Fruit fly (Drosophila melanogaster) whole organism, embryonic: ENCODE data around the gene CG44476.
A peak's percentile ranks its signal among the peaks of the same experiment; 100 is the strongest.

Experiments
- Atf-2 ChIP-seq: fragments of 200-800 bp; sonication (Bioruptor generic); optimal IDR thresholded peaks from 2 replicates; lab custom pipeline; 2016; ENCODE audit warnings: missing biosample characterization, missing genetic modification characterization
- CG10543 ChIP-seq: fragments of 200-800 bp; sonication (Bioruptor generic); optimal IDR thresholded peaks from 3 replicates; lab custom pipeline; 2017; ENCODE audit warnings: missing biosample characterization, mild to moderate bottlenecking, missing genetic modification characterization, moderate library complexity
- CG11085 ChIP-seq: fragments of 200-800 bp; sonication (Bioruptor generic); IDR thresholded peaks from 2 replicates; pipeline ENCODE4 v1.3.6; 2022; ENCODE audit warnings: missing biosample characterization, missing genetic modification characterization
- CG12769 ChIP-seq: fragments of 200-800 bp; sonication (Bioruptor generic); optimal IDR thresholded peaks from 2 replicates; lab custom pipeline; 2019; ENCODE audit warnings: missing biosample characterization, mild to moderate bottlenecking, missing genetic modification characterization, moderate library complexity
- CG14441 ChIP-seq: fragments of 200-800 bp; sonication (Bioruptor generic); IDR thresholded peaks from 2 replicates; pipeline ENCODE4 v1.3.6; 2022; ENCODE audit warnings: missing biosample characterization, missing genetic modification characterization
- CG14667 ChIP-seq: fragments of 200-800 bp; sonication (Bioruptor generic); IDR thresholded peaks from 2 replicates; pipeline ENCODE4 v1.3.6; 2022; ENCODE audit warnings: missing biosample characterization, missing genetic modification characterization
- CG17912 ChIP-seq: fragments of 200-800 bp; sonication (Bioruptor generic); optimal IDR thresholded peaks from 2 replicates; lab custom pipeline; 2018; ENCODE audit warnings: missing biosample characterization, mild to moderate bottlenecking, missing genetic modification characterization
- CG2199 ChIP-seq: fragments of 200-800 bp; sonication (Bioruptor generic); IDR thresholded peaks from 3 replicates; pipeline ENCODE4 v1.3.6; 2022; ENCODE audit warnings: missing biosample characterization, missing genetic modification characterization
- CG2678 ChIP-seq: fragments of 200-800 bp; sonication (Bioruptor generic); optimal IDR thresholded peaks from 3 replicates; lab custom pipeline; 2019; ENCODE audit warnings: missing biosample characterization, mild to moderate bottlenecking, missing genetic modification characterization, moderate library complexity
- CG30403 ChIP-seq: fragments of 200-800 bp; sonication (Bioruptor generic); optimal IDR thresholded peaks from 3 replicates; lab custom pipeline; 2016; ENCODE audit warnings: missing biosample characterization, missing genetic modification characterization
- CG34376 ChIP-seq: fragments of 200-800 bp; sonication (Bioruptor generic); optimal IDR thresholded peaks from 2 replicates; lab custom pipeline; 2018; ENCODE audit warnings: missing biosample characterization, mild to moderate bottlenecking, missing genetic modification characterization
- CG4617 ChIP-seq: fragments of 200-800 bp; sonication (Bioruptor generic); optimal IDR thresholded peaks from 3 replicates; lab custom pipeline; 2016; ENCODE audit warnings: missing biosample characterization, missing genetic modification characterization, borderline replicate concordance
- CG7372 ChIP-seq: fragments of 200-800 bp; sonication (Bioruptor generic); IDR thresholded peaks from 2 replicates; pipeline ENCODE4 v1.3.6; 2022; ENCODE audit warnings: missing biosample characterization, missing genetic modification characterization
- CG7786 ChIP-seq: fragments of 200-800 bp; sonication (Bioruptor generic); optimal IDR thresholded peaks from 2 replicates; lab custom pipeline; 2016; ENCODE audit warnings: missing biosample characterization, missing genetic modification characterization
- CG8089 ChIP-seq: fragments of 200-800 bp; sonication (Bioruptor generic); optimal IDR thresholded peaks from 3 replicates; lab custom pipeline; 2016; ENCODE audit warnings: missing biosample characterization, missing genetic modification characterization
- CG8359 ChIP-seq: fragments of 200-800 bp; sonication (Bioruptor generic); optimal IDR thresholded peaks from 2 replicates; lab custom pipeline; 2017; ENCODE audit warnings: missing biosample characterization, mild to moderate bottlenecking, missing genetic modification characterization, borderline replicate concordance
- Camta ChIP-seq: fragments of 200-800 bp; sonication (Bioruptor generic); optimal IDR thresholded peaks from 2 replicates; lab custom pipeline; 2016; ENCODE audit warnings: missing biosample characterization, missing genetic modification characterization
- D19A ChIP-seq: fragments of 200-800 bp; optimal IDR thresholded peaks from 3 replicates; lab custom pipeline; 2019; ENCODE audit warnings: missing biosample characterization, mild to moderate bottlenecking, missing genetic modification characterization, moderate library complexity
- E2f2 ChIP-seq: fragments of 200-800 bp; sonication (Bioruptor generic); IDR thresholded peaks from 2 replicates; pipeline ENCODE4 v1.3.6; 2022; ENCODE audit warnings: missing biosample characterization, missing genetic modification characterization
- Fer1 ChIP-seq: fragments of 200-800 bp; sonication (Bioruptor generic); optimal IDR thresholded peaks from 2 replicates; lab custom pipeline; 2017; ENCODE audit warnings: missing biosample characterization, mild to moderate bottlenecking, missing genetic modification characterization
- Fer2 ChIP-seq: fragments of 200-800 bp; sonication (Bioruptor generic); optimal IDR thresholded peaks from 2 replicates; lab custom pipeline; 2018; ENCODE audit warnings: missing biosample characterization, mild to moderate bottlenecking, missing genetic modification characterization, moderate library complexity
- Hey ChIP-seq: fragments of 200-800 bp; sonication (Bioruptor generic); optimal IDR thresholded peaks from 3 replicates; lab custom pipeline; 2018; ENCODE audit warnings: missing biosample characterization, mild to moderate bottlenecking, missing genetic modification characterization
- HmgZ ChIP-seq: fragments of 200-800 bp; sonication (Bioruptor generic); optimal IDR thresholded peaks from 2 replicates; lab custom pipeline; 2018; ENCODE audit warnings: missing biosample characterization, mild to moderate bottlenecking, missing genetic modification characterization
- Hr78 ChIP-seq, 2 experiments: fragments of 200-800 bp in 1 of 2; fragments of >200 bp in 1 of 2; sonication (Bioruptor generic) in 1 of 2; optimal IDR thresholded peaks; 2 replicates each; lab custom pipeline; 2017 to 2019; ENCODE audit warnings: missing biosample characterization in 2 of 2, missing genetic modification characterization in 2 of 2, mild to moderate bottlenecking in 1 of 2, moderate library complexity in 1 of 2
- Lim3 ChIP-seq: fragments of 200-800 bp; sonication (Bioruptor generic); IDR thresholded peaks from 2 replicates; pipeline ENCODE4 v1.3.6; 2022; ENCODE audit warnings: missing biosample characterization, missing genetic modification characterization
- Pdp1 ChIP-seq, 2 experiments: fragments of 200-800 bp; sonication (Bioruptor generic); optimal IDR thresholded peaks; 3 replicates each; lab custom pipeline; 2016; ENCODE audit warnings: missing biosample characterization in 2 of 2, missing genetic modification characterization in 2 of 2, mild to moderate bottlenecking in 1 of 2, moderate library complexity in 1 of 2
- Rx ChIP-seq: fragments of 200-800 bp; sonication (Bioruptor generic); IDR thresholded peaks from 2 replicates; pipeline ENCODE4 v1.3.6; 2022; ENCODE audit warnings: missing biosample characterization, missing genetic modification characterization
- Stat92E ChIP-seq, 3 experiments: fragments of >200 bp in 2 of 3; fragments of 200-800 bp in 1 of 3; sonication (Bioruptor generic) in 1 of 3; optimal IDR thresholded peaks; 2 replicates each; lab custom pipeline; 2017 to 2019; ENCODE audit warnings: missing biosample characterization in 3 of 3, missing genetic modification characterization in 3 of 3, mild to moderate bottlenecking in 1 of 3, moderate library complexity in 1 of 3
- Vsx1 ChIP-seq: fragments of 200-800 bp; sonication (Bioruptor generic); optimal IDR thresholded peaks from 2 replicates; lab custom pipeline; 2017; ENCODE audit warnings: missing biosample characterization, mild to moderate bottlenecking, missing genetic modification characterization, missing genetic modification reagents
- bsh ChIP-seq, 2 experiments: fragments of 200-800 bp; sonication (Bioruptor generic); optimal IDR thresholded peaks; 2 replicates each; lab custom pipeline; 2017 to 2018; ENCODE audit warnings: mild to moderate bottlenecking in 2 of 2, missing biosample characterization in 2 of 2, missing genetic modification characterization in 2 of 2, moderate library complexity in 1 of 2
- cad ChIP-seq: fragments of >200 bp; optimal IDR thresholded peaks from 2 replicates; lab custom pipeline; 2017; ENCODE audit warnings: missing biosample characterization, missing genetic modification characterization
- cg ChIP-seq: fragments of 200-800 bp; sonication (Bioruptor generic); optimal IDR thresholded peaks from 3 replicates; lab custom pipeline; 2019; ENCODE audit warnings: missing biosample characterization, mild to moderate bottlenecking, missing genetic modification characterization, moderate library complexity
- chinmo ChIP-seq: fragments of 200-800 bp; sonication (Bioruptor generic); IDR thresholded peaks from 4 replicates; pipeline ENCODE4 v1.3.6; 2022; ENCODE audit warnings: missing biosample characterization, missing genetic modification characterization; ENCODE audit not compliant: partially characterized antibody
- crol ChIP-seq: fragments of 200-800 bp; sonication (Bioruptor generic); IDR thresholded peaks from 2 replicates; pipeline ENCODE4 v1.3.6; 2022; ENCODE audit warnings: missing biosample characterization, missing genetic modification characterization
- dysf ChIP-seq: fragments of 200-800 bp; sonication (Bioruptor generic); IDR thresholded peaks from 3 replicates; pipeline ENCODE4 v1.3.6; 2022; ENCODE audit warnings: missing biosample characterization, missing genetic modification characterization
- exex ChIP-seq: fragments of 200-800 bp; sonication (Bioruptor generic); optimal IDR thresholded peaks from 4 replicates; lab custom pipeline; 2018; ENCODE audit warnings: missing biosample characterization, mild to moderate bottlenecking, missing genetic modification characterization, moderate library complexity
- eyg ChIP-seq: fragments of 200-800 bp; sonication (Bioruptor generic); optimal IDR thresholded peaks from 3 replicates; lab custom pipeline; 2016; ENCODE audit warnings: missing biosample characterization, missing genetic modification characterization
- gem ChIP-seq: fragments of 200-800 bp; sonication (Bioruptor generic); optimal IDR thresholded peaks from 2 replicates; lab custom pipeline; 2019; ENCODE audit warnings: missing biosample characterization, mild to moderate bottlenecking, missing genetic modification characterization, moderate library complexity
- grn ChIP-seq: fragments of 200-800 bp; sonication (Bioruptor generic); optimal IDR thresholded peaks from 3 replicates; lab custom pipeline; 2017; ENCODE audit warnings: missing biosample characterization, missing genetic modification characterization
- lab ChIP-seq: fragments of 200-800 bp; sonication (Bioruptor generic); optimal IDR thresholded peaks from 3 replicates; lab custom pipeline; 2017; ENCODE audit warnings: missing biosample characterization, missing genetic modification characterization, mild to moderate bottlenecking, moderate library complexity, missing genetic modification reagents
- nom ChIP-seq: fragments of 200-800 bp; sonication (Bioruptor generic); optimal IDR thresholded peaks from 2 replicates; lab custom pipeline; 2017; ENCODE audit warnings: missing biosample characterization, missing genetic modification characterization, mild to moderate bottlenecking, moderate library complexity, missing genetic modification reagents
- pb ChIP-seq: fragments of 200-800 bp; sonication (Bioruptor generic); optimal IDR thresholded peaks from 3 replicates; lab custom pipeline; 2016; ENCODE audit warnings: missing biosample characterization, missing genetic modification characterization
- pfk ChIP-seq: fragments of 200-800 bp; sonication (Bioruptor generic); optimal IDR thresholded peaks from 2 replicates; lab custom pipeline; 2018; ENCODE audit warnings: missing biosample characterization, mild to moderate bottlenecking, missing genetic modification characterization, moderate library complexity
- salm ChIP-seq: fragments of 200-800 bp; sonication (Bioruptor generic); optimal IDR thresholded peaks from 2 replicates; lab custom pipeline; 2018; ENCODE audit warnings: missing biosample characterization, mild to moderate bottlenecking, missing genetic modification characterization
- sens ChIP-seq: fragments of 200-800 bp; sonication (Bioruptor generic); peaks from one replicate; lab custom pipeline; 2016; ENCODE audit warnings: missing biosample characterization, missing genetic modification characterization
- toy ChIP-seq: fragments of 200-800 bp; sonication (Bioruptor generic); IDR thresholded peaks from 2 replicates; pipeline ENCODE4 v1.3.6; 2022; ENCODE audit warnings: missing biosample characterization, missing genetic modification characterization
- usp ChIP-seq: fragments of >200 bp; optimal IDR thresholded peaks from 2 replicates; lab custom pipeline; 2017; ENCODE audit warnings: missing biosample characterization, missing genetic modification characterization
- vfl ChIP-seq: fragments of 200-800 bp; sonication (Bioruptor generic); optimal IDR thresholded peaks from 2 replicates; lab custom pipeline; 2016; ENCODE audit warnings: missing biosample characterization, missing genetic modification characterization
- z ChIP-seq: fragments of 200-800 bp; sonication (Bioruptor generic); IDR thresholded peaks from 3 replicates; pipeline ENCODE4 v1.3.6; 2022; ENCODE audit warnings: missing biosample characterization, missing genetic modification characterization

CG44476 gene

dm6 chr2L:18147511-18148072 lies 34.6 kb upstream of the CG44476 start (continued):
- TF ChIP-seq Fer1 (GFP tag; lab: Kevin White, UChicago), result peak; percentile 34
- TF ChIP-seq bsh (GFP tag; optimal IDR thresholded peaks at IDR 0.05; lab: Kevin White, UChicago), result no peak
- TF ChIP-seq pb (GFP tag; lab: Kevin White, UChicago), result no peak
- peak; percentile 95 for TF ChIP-seq exex (tag; lab: Kevin White, UChicago)
- TF ChIP-seq CG34376 (GFP tag; lab: Kevin White, UChicago), result peak; percentile 89
- peak; percentile 93 for TF ChIP-seq crol
- TF ChIP-seq nom (GFP tag; lab: Kevin White, UChicago), result no peak
- peak; percentile 56 for TF ChIP-seq Hey (tag; lab: Kevin White, UChicago)
- peak in 1 of 2 experiments; percentile 0 for TF ChIP-seq Hr78 (GFP tag; optimal IDR thresholded peaks at IDR 0.05; lab: Kevin White, UChicago)
- TF ChIP-seq Vsx1, result peak; percentile 49
- TF ChIP-seq grn, result peak; percentile 97
- TF ChIP-seq gem (tag; lab: Kevin White, UChicago), result no peak
- TF ChIP-seq cad (GFP tag; lab: Kevin White, UChicago), result no peak
- TF ChIP-seq CG8089 (GFP tag; lab: Kevin White, UChicago), result no peak
- TF ChIP-seq Lim3, result no peak
- no peak for TF ChIP-seq Camta (GFP tag; lab: Kevin White, UChicago)
- TF ChIP-seq CG11085 (GFP tag; lab: Robert Waterston, UW), result no peak
- peak; percentile 0 for TF ChIP-seq salm (tag; lab: Kevin White, UChicago)
- 0 out of 4 replicates have a peak, but pooled peaks have one; percentile 17 for TF ChIP-seq chinmo (GFP tag; lab: Robert Waterston, UW)
- 0 out of 3 replicates have a peak, but pooled peaks have one; percentile 21 for TF ChIP-seq CG2199
- TF ChIP-seq CG10543 (GFP tag; lab: Kevin White, UChicago), result peak; percentile 64
- TF ChIP-seq CG12769, result peak; percentile 41
- no peak for TF ChIP-seq Fer2 (tag; lab: Kevin White, UChicago)
- peak in 1 of 3 experiments; percentile 72 for TF ChIP-seq Stat92E (GFP tag; optimal IDR thresholded peaks at IDR 0.05; lab: Kevin White, UChicago)
- peak; percentile 61 for TF ChIP-seq HmgZ (tag; lab: Kevin White, UChicago)
- TF ChIP-seq usp (GFP tag; lab: Kevin White, UChicago), result no peak
- peak in 1 of 2 experiments; percentile 29 for TF ChIP-seq Pdp1 (GFP tag; optimal IDR thresholded peaks at IDR 0.05; lab: Kevin White, UChicago)
- peak; percentile 16 for TF ChIP-seq cg
- TF ChIP-seq pfk, result peak; percentile 48

- peak; percentile 65 for TF ChIP-seq D19A (tag; lab: Kevin White, UChicago)
- TF ChIP-seq E2f2 (GFP tag; lab: Robert Waterston, UW), result no peak
- no peak for TF ChIP-seq Atf-2 (GFP tag; lab: Kevin White, UChicago)
- no peak for TF ChIP-seq CG7786 (GFP tag; lab: Kevin White, UChicago)
- TF ChIP-seq toy (GFP tag; lab: Robert Waterston, UW), result no peak
- 0 out of 3 replicates have a peak, but pooled peaks have one; percentile 11 for TF ChIP-seq dysf (GFP tag; lab: Robert Waterston, UW)
- TF ChIP-seq CG4617 (GFP tag; lab: Kevin White, UChicago), result no peak
- TF ChIP-seq CG7372, result peak; percentile 59; the same call in 1 of the 2 replicates
- TF ChIP-seq nom (GFP tag; lab: Kevin White, UChicago), result peak; percentile 35
- TF ChIP-seq Rx (GFP tag; lab: Robert Waterston, UW), result no peak
- TF ChIP-seq CG14441 (GFP tag; lab: Robert Waterston, UW), result 0 out of 2 replicates have a peak, but pooled peaks have one; percentile 12
- no peak for TF ChIP-seq CG14667 (GFP tag; lab: Robert Waterston, UW)
- TF ChIP-seq eyg (GFP tag; lab: Kevin White, UChicago), result no peak
- no peak for TF ChIP-seq gem (tag; lab: Kevin White, UChicago)
- TF ChIP-seq z (GFP tag; lab: Robert Waterston, UW), result no peak
- no peak for TF ChIP-seq CG30403 (GFP tag; lab: Kevin White, UChicago)
- no peak for TF ChIP-seq CG17912 (GFP tag; lab: Kevin White, UChicago)
- peak; percentile 57 for TF ChIP-seq sens (GFP tag; lab: Kevin White, UChicago)
- TF ChIP-seq Fer1 (GFP tag; lab: Kevin White, UChicago), result no peak
- TF ChIP-seq lab (GFP tag; lab: Kevin White, UChicago), result no peak
- no peak for TF ChIP-seq CG8359 (GFP tag; lab: Kevin White, UChicago)
- peak; percentile 1 for TF ChIP-seq CG2678
- TF ChIP-seq vfl, result peak; percentile 15
These were observed 33.7 kb upstream of the CG44476 start for dm6 chr2L:18146618-18147099.
